Fruit fly (Drosophila melanogaster) Kc167 (cell line): ENCODE results near the gene ArfGAP1.

Source experiments
- Myc ChIP-seq: fragments of >200 bp; optimal IDR thresholded peaks from 2 replicates; lab custom pipeline; 2017; ENCODE audit warnings: missing external identifiers
- Sin3A ChIP-seq: fragments of >200 bp; optimal IDR thresholded peaks from 2 replicates; lab custom pipeline; 2018; ENCODE audit warnings: missing external identifiers
- h ChIP-seq: fragments of >200 bp; optimal IDR thresholded peaks from 3 replicates; lab custom pipeline; 2018; ENCODE audit warnings: missing external identifiers
- insv ChIP-seq: fragments of >200 bp; optimal IDR thresholded peaks from 3 replicates; lab custom pipeline; 2018; ENCODE audit warnings: missing external identifiers
- psq ChIP-seq: fragments of >200 bp; optimal IDR thresholded peaks from 2 replicates; lab custom pipeline; 2017; ENCODE audit warnings: missing external identifiers
- ttk ChIP-seq: sonication (Bioruptor generic); optimal IDR thresholded peaks from 2 replicates; lab custom pipeline; 2017; ENCODE audit warnings: missing external identifiers

The ArfGAP1 gene

dm6 chr3L:12405889-12406500 lies 11.4 kb downstream of the ArfGAP1 start:
- TF ChIP-seq h (lab: Kevin White, UChicago) (no peak), ttk (lab: Kevin White, UChicago) (no peak), Myc (lab: Kevin White, UChicago) (no peak), Sin3A (lab: Kevin White, UChicago) (no peak), psq (no peak)

- TF ChIP-seq insv (lab: Kevin White, UChicago) (no peak), h (lab: Kevin White, UChicago) (no peak), Myc (lab: Kevin White, UChicago) (no peak), psq (no peak), ttk (lab: Kevin White, UChicago) (no peak)
These were observed 15.6 kb downstream of the ArfGAP1 start, which contains the start of gene Smyd4-2 for dm6 chr3L:12401800-12402199. Smyd4-2 (minus strand) TSS chr3L:12401935.

- no peak for TF ChIP-seq Myc (lab: Kevin White, UChicago)
- TF ChIP-seq Sin3A (lab: Kevin White, UChicago) = no peak
- TF ChIP-seq insv (lab: Kevin White, UChicago) = no peak
- no peak for TF ChIP-seq ttk (lab: Kevin White, UChicago)
- TF ChIP-seq psq = no peak
These were observed 18.2 kb downstream of the ArfGAP1 start, which contains the start of gene CG32104 for dm6 chr3L:12399171-12399570. CG32104 (minus strand) TSS chr3L:12399322.

dm6 chr3L:12395871-12396270 lies 21.5 kb downstream of the ArfGAP1 start, which contains the start of gene Obp69a:
Obp69a (plus strand) TSS chr3L:12396171.
- TF ChIP-seq psq (no peak), ttk (lab: Kevin White, UChicago) (no peak), Myc (lab: Kevin White, UChicago) (no peak), insv (lab: Kevin White, UChicago) (no peak), h (lab: Kevin White, UChicago) (no peak), Sin3A (lab: Kevin White, UChicago) (no peak)

- TF ChIP-seq Sin3A (lab: Kevin White, UChicago) (no peak), insv (lab: Kevin White, UChicago) (no peak), ttk (lab: Kevin White, UChicago) (no peak)
These were observed 24.6 kb downstream of the ArfGAP1 start for dm6 chr3L:12392758-12393157.

- TF ChIP-seq Sin3A (lab: Kevin White, UChicago) (no peak), Myc (lab: Kevin White, UChicago) (no peak), psq (no peak), ttk (lab: Kevin White, UChicago) (no peak), h (lab: Kevin White, UChicago) (no peak), insv (lab: Kevin White, UChicago) (no peak)
These were observed 25.3 kb downstream of the ArfGAP1 start for dm6 chr3L:12392068-12392467.

dm6 chr3L:12391240-12391843 lies 26.0 kb downstream of the ArfGAP1 start, which contains the start of gene Ncc69:
Ncc69 (minus strand) TSS chr3L:12391444.
- TF ChIP-seq Myc (lab: Kevin White, UChicago) (no peak), psq (no peak), Sin3A (lab: Kevin White, UChicago) (no peak), ttk (lab: Kevin White, UChicago) (no peak), h (lab: Kevin White, UChicago) (no peak), insv (lab: Kevin White, UChicago) (no peak)

- TF ChIP-seq Myc (lab: Kevin White, UChicago) (no peak), ttk (lab: Kevin White, UChicago) (no peak), insv (lab: Kevin White, UChicago) (no peak), psq (no peak)
These were observed 29.5 kb downstream of the ArfGAP1 start for dm6 chr3L:12387898-12388297.

- no peak for TF ChIP-seq ttk (lab: Kevin White, UChicago)
- TF ChIP-seq psq = no peak
- no peak for TF ChIP-seq Myc (lab: Kevin White, UChicago)
- TF ChIP-seq h (lab: Kevin White, UChicago) = no peak
- TF ChIP-seq Sin3A (lab: Kevin White, UChicago) = no peak
- TF ChIP-seq insv (lab: Kevin White, UChicago) = no peak
These were observed 30.3 kb downstream of the ArfGAP1 start for dm6 chr3L:12387063-12387462.

- TF ChIP-seq h (lab: Kevin White, UChicago) (no peak), Myc (lab: Kevin White, UChicago) (no peak), Sin3A (lab: Kevin White, UChicago) (no peak), ttk (lab: Kevin White, UChicago) (no peak), insv (lab: Kevin White, UChicago) (no peak), psq (no peak)
These were observed 36.8 kb downstream of the ArfGAP1 start for dm6 chr3L:12380592-12380991.

dm6 chr3L:12374420-12374819 lies 43.0 kb downstream of the ArfGAP1 start:
- TF ChIP-seq ttk (lab: Kevin White, UChicago) = no peak
- no peak for TF ChIP-seq psq
